Worm (Caenorhabditis elegans) whole organism, L1 larva: ENCODE data around the gene C55A6.3.

Source experiments
- F16B12.6 ChIP-seq: fragments of 150-350 bp; optimal IDR thresholded peaks from 2 replicates; lab custom pipeline; 2014; ENCODE audit warnings: missing biosample characterization, missing genetic modification characterization
- alr-1 ChIP-seq: fragments of 200-800 bp; sonication (Bioruptor generic); optimal IDR thresholded peaks from 2 replicates; lab custom pipeline; 2018; ENCODE audit warnings: borderline replicate concordance, mild to moderate bottlenecking, missing genetic modification characterization, missing compliant biosample characterization
- ama-1 ChIP-seq: fragments of 150-350 bp; optimal IDR thresholded peaks from 2 replicates; lab custom pipeline; 2014
- blmp-1 ChIP-seq: fragments of 150-350 bp; optimal IDR thresholded peaks from 2 replicates; lab custom pipeline; 2014; ENCODE audit warnings: missing biosample characterization, missing genetic modification characterization
- ceh-63 ChIP-seq: fragments of 200-800 bp; sonication (Bioruptor generic); optimal IDR thresholded peaks from 2 replicates; lab custom pipeline; 2018; ENCODE audit warnings: mild to moderate bottlenecking, missing genetic modification characterization, missing compliant biosample characterization
- ceh-8 ChIP-seq: fragments of 200-800 bp; sonication (Bioruptor generic); optimal IDR thresholded peaks from 2 replicates; lab custom pipeline; 2018; ENCODE audit warnings: mild to moderate bottlenecking, missing genetic modification characterization, moderate library complexity, missing compliant biosample characterization
- ceh-88 ChIP-seq: fragments of 200-800 bp; sonication (Bioruptor generic); IDR thresholded peaks from 2 replicates; pipeline ENCODE4 v1.3.6; 2022; ENCODE audit warnings: missing genetic modification characterization, missing compliant biosample characterization
- ceh-90 ChIP-seq: sonication (generic microtip); optimal IDR thresholded peaks from 2 replicates; lab custom pipeline; 2016; ENCODE audit warnings: missing genetic modification characterization, missing compliant biosample characterization
- ces-1 ChIP-seq: fragments of 150-350 bp; optimal IDR thresholded peaks from 2 replicates; lab custom pipeline; 2014; ENCODE audit warnings: missing biosample characterization, missing genetic modification reagents, missing genetic modification characterization
- efl-1 ChIP-seq, 4 experiments: fragments of 150-350 bp; optimal IDR thresholded peaks in 3 of 4; peaks in 1 of 4; 1 replicate in 1 of 4; 2 replicates in 3 of 4; lab custom pipeline; 2014; ENCODE audit warnings: missing biosample characterization in 2 of 4, missing genetic modification characterization in 2 of 4, missing genetic modification reagents in 2 of 4
- egl-13 ChIP-seq: sonication (generic microtip); optimal IDR thresholded peaks from 2 replicates; lab custom pipeline; 2016; ENCODE audit warnings: missing genotype, missing genetic modification reagents, missing genetic modification characterization, missing compliant biosample characterization
- elt-2 ChIP-seq: sonication (generic microtip); optimal IDR thresholded peaks from 2 replicates; lab custom pipeline; 2016; ENCODE audit warnings: missing genetic modification characterization, mild to moderate bottlenecking, inconsistent platforms, missing compliant biosample characterization, missing genetic modification reagents
- fkh-4 ChIP-seq: sonication (generic microtip); optimal IDR thresholded peaks from 2 replicates; lab custom pipeline; 2016; ENCODE audit warnings: missing compliant biosample characterization, missing genetic modification characterization, borderline replicate concordance
- irx-1 ChIP-seq: sonication (generic microtip); optimal IDR thresholded peaks from 2 replicates; lab custom pipeline; 2016; ENCODE audit warnings: missing genetic modification characterization, missing compliant biosample characterization
- isw-1 ChIP-seq: fragments of 200-800 bp; sonication (Bioruptor generic); IDR thresholded peaks from 2 replicates; pipeline ENCODE4 v1.3.6; 2022; ENCODE audit warnings: missing genetic modification characterization, missing compliant biosample characterization
- jun-1 ChIP-seq: fragments of 150-350 bp; optimal IDR thresholded peaks from 2 replicates; lab custom pipeline; 2014; ENCODE audit warnings: missing biosample characterization, missing genetic modification reagents, missing genetic modification characterization
- lin-14 ChIP-seq: fragments of 200-800 bp; sonication (Bioruptor generic); optimal IDR thresholded peaks from 2 replicates; lab custom pipeline; 2018; ENCODE audit warnings: mild to moderate bottlenecking, missing genetic modification characterization, moderate library complexity, missing compliant biosample characterization
- lin-35 ChIP-seq, 2 experiments: fragments of 150-350 bp; optimal IDR thresholded peaks; 2 replicates each; lab custom pipeline; 2014; ENCODE audit warnings: missing biosample characterization in 2 of 2, missing genetic modification characterization in 2 of 2, missing genetic modification reagents in 2 of 2
- lir-3 ChIP-seq: sonication (generic microtip); optimal IDR thresholded peaks from 2 replicates; lab custom pipeline; 2016; ENCODE audit warnings: mild to moderate bottlenecking, missing genetic modification characterization, moderate library complexity, missing compliant biosample characterization; ENCODE audit not compliant: poor library complexity
- lsy-2 ChIP-seq, 2 experiments: fragments of 150-350 bp; optimal IDR thresholded peaks; 2 replicates each; lab custom pipeline; 2014; ENCODE audit warnings: missing biosample characterization in 2 of 2, missing genetic modification characterization in 2 of 2
- mdl-1 ChIP-seq, 2 experiments: fragments of 150-350 bp; optimal IDR thresholded peaks; 2 replicates each; lab custom pipeline; 2014 to 2017; ENCODE audit warnings: missing biosample characterization in 2 of 2, missing genetic modification characterization in 2 of 2, inconsistent platforms in 1 of 2
- mep-1 ChIP-seq: fragments of 150-350 bp; optimal IDR thresholded peaks from 2 replicates; lab custom pipeline; 2014; ENCODE audit warnings: missing biosample characterization, missing genetic modification characterization
- nhr-11 ChIP-seq: fragments of 150-350 bp; optimal IDR thresholded peaks from 2 replicates; lab custom pipeline; 2014; ENCODE audit warnings: missing biosample characterization, missing genetic modification characterization
- nhr-19 ChIP-seq: fragments of 200-800 bp; sonication (Bioruptor generic); conservative IDR thresholded peaks from 2 replicates; pipeline ENCODE4 v1.3.6; 2022; ENCODE audit warnings: missing genetic modification characterization, missing compliant biosample characterization
- nhr-20 ChIP-seq: sonication (generic microtip); optimal IDR thresholded peaks from 2 replicates; lab custom pipeline; 2016; ENCODE audit warnings: mild to moderate bottlenecking, missing genetic modification characterization, missing compliant biosample characterization
- nhr-47 ChIP-seq: sonication (generic microtip); optimal IDR thresholded peaks from 2 replicates; lab custom pipeline; 2016; ENCODE audit warnings: mild to moderate bottlenecking, missing genetic modification characterization, moderate library complexity, missing compliant biosample characterization
- nhr-71 ChIP-seq: sonication (generic microtip); optimal IDR thresholded peaks from 2 replicates; lab custom pipeline; 2016; ENCODE audit warnings: mild to moderate bottlenecking, missing genetic modification characterization, moderate library complexity, missing compliant biosample characterization
- nhr-77 ChIP-seq: fragments of 150-350 bp; optimal IDR thresholded peaks from 2 replicates; lab custom pipeline; 2014; ENCODE audit warnings: missing biosample characterization, missing genetic modification characterization
- nhr-85 ChIP-seq: sonication (generic microtip); peaks from one replicate; lab custom pipeline; 2016; ENCODE audit warnings: missing genetic modification characterization, inconsistent platforms, missing compliant biosample characterization
- pax-3 ChIP-seq: fragments of 200-800 bp; sonication (Bioruptor generic); optimal IDR thresholded peaks from 2 replicates; lab custom pipeline; 2018; ENCODE audit warnings: mild to moderate bottlenecking, missing genetic modification characterization, moderate library complexity, missing compliant biosample characterization
- rnt-1 ChIP-seq: sonication (generic microtip); optimal IDR thresholded peaks from 2 replicates; lab custom pipeline; 2016; ENCODE audit warnings: mild to moderate bottlenecking, missing genetic modification characterization, moderate library complexity, missing compliant biosample characterization
- snpc-4 ChIP-seq: fragments of 150-350 bp; optimal IDR thresholded peaks from 2 replicates; lab custom pipeline; 2014; ENCODE audit warnings: missing biosample characterization, missing genetic modification characterization
- snu-23 ChIP-seq: sonication (generic microtip); optimal IDR thresholded peaks from 2 replicates; lab custom pipeline; 2016; ENCODE audit warnings: missing genetic modification characterization, missing compliant biosample characterization
- sox-4 ChIP-seq: sonication (generic microtip); optimal IDR thresholded peaks from 2 replicates; lab custom pipeline; 2016; ENCODE audit warnings: missing genetic modification characterization, missing compliant biosample characterization
- sup-37 ChIP-seq: fragments of 200-800 bp; sonication (Bioruptor generic); optimal IDR thresholded peaks from 2 replicates; lab custom pipeline; 2018; ENCODE audit warnings: mild to moderate bottlenecking, missing genetic modification characterization, missing compliant biosample characterization
- tbx-2 ChIP-seq: sonication (generic microtip); optimal IDR thresholded peaks from 2 replicates; lab custom pipeline; 2016; ENCODE audit warnings: missing genetic modification characterization, missing compliant biosample characterization
- unc-30 ChIP-seq: sonication (generic microtip); optimal IDR thresholded peaks from 2 replicates; lab custom pipeline; 2017; ENCODE audit warnings: missing biosample characterization, missing genetic modification characterization
- vab-15 ChIP-seq: sonication (generic microtip); optimal IDR thresholded peaks from 2 replicates; lab custom pipeline; 2017; ENCODE audit warnings: missing genotype, mild to moderate bottlenecking, missing genetic modification characterization, missing compliant biosample characterization

The C55A6.3 gene

DNA sequence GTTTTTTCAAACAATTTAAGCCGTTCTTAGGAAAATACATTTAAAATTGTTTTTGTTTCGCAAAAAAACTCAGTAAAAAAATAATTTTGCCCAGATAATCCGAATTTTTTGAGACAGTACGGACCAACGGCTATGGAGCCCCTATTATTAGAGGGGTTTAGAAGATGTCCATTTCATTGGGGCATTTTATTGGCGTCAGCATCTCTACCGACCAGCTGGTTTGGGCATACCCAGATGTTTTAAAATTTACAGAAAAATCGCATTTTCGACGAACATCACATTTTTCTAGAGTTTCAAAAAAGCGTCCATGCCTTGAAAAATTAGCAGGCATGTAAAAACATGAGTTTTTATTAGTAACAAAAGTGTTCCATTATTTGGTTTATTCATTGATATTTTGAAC is 28.0 kb upstream of the C55A6.3 start:
- peak; percentile 4 for TF ChIP-seq vab-15 (tag; lab: Kevin White, UChicago)
- no peak for TF ChIP-seq rnt-1
- TF ChIP-seq efl-1 (optimal IDR thresholded peaks at IDR 0.05; lab: Kevin White, UChicago): peak in 1 of 2 experiments; percentile 3
- no peak for TF ChIP-seq efl-1 (GFP tag; optimal IDR thresholded peaks at IDR 0.05 in 1 of 2; lab: Kevin White, UChicago)
- peak; percentile 7 for TF ChIP-seq jun-1 (tag; lab: Kevin White, UChicago)

DNA sequence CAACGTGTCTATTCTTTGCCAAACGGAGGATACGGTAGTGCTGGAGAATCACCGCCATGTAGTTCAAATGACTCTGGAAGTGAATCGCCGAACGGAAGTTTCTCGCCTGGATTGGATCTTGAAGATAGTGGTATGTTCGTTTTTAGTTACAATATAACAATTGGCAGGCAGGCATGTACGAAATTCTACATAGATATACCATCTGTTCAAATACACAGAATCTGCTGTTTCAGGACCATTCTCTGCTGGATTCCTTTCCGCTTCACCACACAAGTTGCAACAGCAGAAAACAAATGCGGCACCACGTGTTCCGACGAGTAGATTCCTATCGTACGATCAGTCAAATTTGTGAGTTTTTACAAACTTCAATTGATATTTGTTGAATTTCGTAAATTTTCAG is 26.2 kb upstream of the C55A6.3 start:
- TF ChIP-seq ceh-8 (GFP tag; lab: Kevin White, UChicago) (no peak), efl-1 (optimal IDR thresholded peaks at IDR 0.05; lab: Kevin White, UChicago) (no peak), efl-1 (GFP tag; optimal IDR thresholded peaks at IDR 0.05 in 1 of 2; lab: Kevin White, UChicago) (peak in 1 of 2 experiments; percentile 21), F16B12.6 (no peak)

DNA sequence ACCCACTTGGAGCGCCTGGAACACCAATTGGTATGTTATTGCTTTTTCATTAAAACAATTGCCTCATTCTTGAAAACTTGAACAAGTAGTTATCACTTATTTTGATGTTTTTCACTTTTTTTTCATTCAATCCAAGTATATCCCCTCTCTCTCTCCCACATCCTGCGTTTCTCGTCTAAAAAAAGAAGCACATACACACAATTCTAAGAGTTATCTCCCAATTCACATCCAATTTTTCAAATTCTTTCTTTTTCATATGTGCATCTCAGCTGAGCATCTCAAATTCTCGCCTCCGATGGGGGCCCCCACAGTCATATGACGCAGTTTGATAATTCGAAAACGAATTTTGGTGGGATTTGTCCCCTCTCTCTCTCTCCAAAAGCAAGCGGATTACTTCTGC is 23.3 kb upstream of the C55A6.3 start:
- TF ChIP-seq nhr-85 (tag; lab: Kevin White, UChicago) (peak; percentile 46), fkh-4 (tag; lab: Kevin White, UChicago) (no peak), efl-1 (optimal IDR thresholded peaks at IDR 0.05; lab: Kevin White, UChicago) (no peak), efl-1 (GFP tag; optimal IDR thresholded peaks at IDR 0.05 in 1 of 2; lab: Kevin White, UChicago) (peak in 1 of 2 experiments; percentile 83), lin-14 (GFP tag; lab: Kevin White, UChicago) (peak; percentile 62)
- TF ChIP-seq, all 84 proteins: peak for 3

DNA sequence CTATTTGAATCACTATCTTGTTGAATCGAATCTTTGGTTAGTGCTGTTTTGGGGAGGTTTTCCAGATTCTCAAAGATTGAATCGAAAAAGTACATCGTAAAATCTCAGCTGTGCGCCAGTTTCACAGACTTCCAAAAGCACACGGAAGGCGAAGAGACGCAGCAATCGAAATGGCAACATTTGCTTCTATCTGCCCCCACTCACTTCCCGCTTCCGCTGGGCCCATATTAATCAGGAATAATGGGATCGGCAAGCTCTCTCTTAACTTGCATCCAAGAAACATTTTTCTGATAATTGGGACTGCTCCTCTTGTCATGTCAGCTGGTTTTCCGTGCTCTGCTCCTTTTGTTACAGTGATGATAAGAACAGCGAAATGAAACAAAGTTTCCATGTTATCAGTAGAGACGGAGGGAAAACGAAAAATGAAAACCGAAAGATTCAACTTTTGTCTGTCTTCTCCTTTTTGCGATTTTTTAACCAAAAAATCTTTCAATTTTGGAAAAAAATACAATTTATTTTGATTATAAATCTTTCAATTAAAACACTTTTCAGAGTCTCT is 22.3 kb upstream of the C55A6.3 start:
- TF ChIP-seq lin-35 (GFP tag; optimal IDR thresholded peaks at IDR 0.05; lab: Kevin White, UChicago) (peak in 1 of 2 experiments; percentile 38), nhr-19 (GFP tag; lab: Robert Waterston, UW) (peak; percentile 17; the same call in 1 of the 2 replicates), nhr-85 (tag; lab: Kevin White, UChicago) (peak; percentile 34), nhr-20 (tag; lab: Kevin White, UChicago) (peak; percentile 1), elt-2 (tag; lab: Kevin White, UChicago) (peak; percentile 66), isw-1 (no peak), lin-14 (GFP tag; lab: Kevin White, UChicago) (peak; percentile 61), rnt-1 (peak; percentile 67), nhr-11 (no peak), nhr-47 (peak; percentile 0), efl-1 (optimal IDR thresholded peaks at IDR 0.05; lab: Kevin White, UChicago) (no peak), efl-1 (GFP tag; optimal IDR thresholded peaks at IDR 0.05 in 1 of 2; lab: Kevin White, UChicago) (peak in 1 of 2 experiments; percentile 90), nhr-77 (tag; lab: Kevin White, UChicago) (no peak), tbx-2 (tag; lab: Kevin White, UChicago) (no peak), ceh-8 (GFP tag; lab: Kevin White, UChicago) (no peak), mep-1 (tag; lab: Kevin White, UChicago) (peak; percentile 10), lsy-2 (tag; optimal IDR thresholded peaks at IDR 0.05; lab: Kevin White, UChicago) (peak in 1 of 2 experiments; percentile 37), blmp-1 (peak; percentile 51), snu-23 (GFP tag; lab: Kevin White, UChicago) (peak; percentile 11), nhr-71 (tag; lab: Kevin White, UChicago) (peak; percentile 55)

DNA sequence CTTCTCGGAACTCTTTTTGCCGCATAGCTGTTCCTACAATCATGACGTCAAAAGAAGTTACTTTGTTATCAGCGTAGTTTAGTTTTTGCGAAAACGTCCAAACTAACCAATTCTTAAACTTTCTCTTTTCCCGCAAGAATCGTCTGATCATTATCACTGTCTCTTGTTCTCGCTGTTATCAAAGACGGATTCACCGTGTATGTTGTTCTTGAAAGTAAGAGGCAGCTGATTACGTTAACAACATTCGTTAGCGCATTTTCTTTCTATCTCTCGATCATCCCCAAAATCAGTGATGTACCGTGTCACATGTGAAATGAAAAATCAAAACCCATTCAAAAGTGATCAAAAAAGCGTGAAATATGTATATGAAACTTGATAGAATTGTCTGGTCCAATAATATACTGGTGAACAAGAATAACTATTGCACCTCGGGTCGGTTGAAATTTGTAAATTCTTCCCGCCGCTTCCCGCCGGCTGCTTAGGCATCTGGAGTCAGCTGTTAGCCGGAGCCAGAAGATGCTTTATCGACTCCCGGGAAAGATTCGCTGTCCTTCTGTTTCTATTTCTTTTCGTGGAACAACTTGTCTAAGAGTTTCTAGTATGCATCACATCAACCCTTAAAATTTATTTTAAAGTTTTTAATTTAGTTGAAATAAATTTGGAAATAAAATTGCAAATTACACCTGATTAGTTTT is 21.3 kb upstream of the C55A6.3 start:
- peak; percentile 65 for TF ChIP-seq ama-1 (lab: Kevin White, UChicago)
- no peak for TF ChIP-seq ceh-90
- TF ChIP-seq unc-30 (tag; lab: Kevin White, UChicago): no peak
- TF ChIP-seq lin-14 (GFP tag; lab: Kevin White, UChicago): peak; percentile 72
- no peak for TF ChIP-seq ces-1 (GFP tag; lab: Kevin White, UChicago)
- TF ChIP-seq pax-3 (tag; lab: Kevin White, UChicago): no peak
- TF ChIP-seq ceh-8 (GFP tag; lab: Kevin White, UChicago): no peak
- no peak for TF ChIP-seq efl-1 (optimal IDR thresholded peaks at IDR 0.05; lab: Kevin White, UChicago)
- peak in 1 of 2 experiments; percentile 78 for TF ChIP-seq efl-1 (GFP tag; optimal IDR thresholded peaks at IDR 0.05 in 1 of 2; lab: Kevin White, UChicago)
- peak in 1 of 2 experiments; percentile 43 for TF ChIP-seq lsy-2 (tag; optimal IDR thresholded peaks at IDR 0.05; lab: Kevin White, UChicago)
- peak; percentile 14 for TF ChIP-seq nhr-19 (GFP tag; lab: Robert Waterston, UW)
- TF ChIP-seq irx-1: no peak
- TF ChIP-seq snu-23 (GFP tag; lab: Kevin White, UChicago): peak; percentile 37
- peak in 1 of 2 experiments; percentile 60 for TF ChIP-seq mdl-1 (tag; optimal IDR thresholded peaks at IDR 0.05; lab: Kevin White, UChicago)
- peak; percentile 11 for TF ChIP-seq jun-1 (tag; lab: Kevin White, UChicago)
- peak; percentile 68 for TF ChIP-seq nhr-71 (tag; lab: Kevin White, UChicago)
- no peak for TF ChIP-seq ceh-88
- no peak for TF ChIP-seq sox-4 (tag; lab: Kevin White, UChicago)
- no peak for TF ChIP-seq lir-3 (tag; lab: Kevin White, UChicago)
- TF ChIP-seq alr-1 (tag; lab: Kevin White, UChicago): no peak
- TF ChIP-seq egl-13 (tag; lab: Kevin White, UChicago): no peak
- no peak for TF ChIP-seq ceh-63 (GFP tag; lab: Kevin White, UChicago)
- TF ChIP-seq elt-2 (tag; lab: Kevin White, UChicago): peak; percentile 87
- TF ChIP-seq sup-37 (GFP tag; lab: Kevin White, UChicago): no peak
- no peak for TF ChIP-seq snpc-4 (tag; lab: Kevin White, UChicago)
- no peak for TF ChIP-seq fkh-4 (tag; lab: Kevin White, UChicago)
- peak; percentile 11 for TF ChIP-seq mep-1 (tag; lab: Kevin White, UChicago)
